Worm (Caenorhabditis elegans) whole organism, early embryonic: Measurements from ENCODE around the gene Y62H9A.1.
A peak's percentile ranks its signal among the peaks of the same experiment; 100 is the strongest.

ENCODE experiments used
- B0310.2 ChIP-seq: sonication (generic microtip); optimal IDR thresholded peaks from 2 replicates; lab custom pipeline; 2016; ENCODE audit warnings: mild to moderate bottlenecking, missing genetic modification characterization, missing compliant biosample characterization
- F13C5.2 ChIP-seq: sonication (generic microtip); optimal IDR thresholded peaks from 2 replicates; lab custom pipeline; 2017; ENCODE audit warnings: mild to moderate bottlenecking, missing genetic modification characterization, inconsistent platforms, missing compliant biosample characterization
- aly-1 ChIP-seq: sonication (generic microtip); optimal IDR thresholded peaks from 2 replicates; lab custom pipeline; 2016; ENCODE audit warnings: missing genetic modification characterization, missing compliant biosample characterization
- ama-1 ChIP-seq: fragments of 150-350 bp; optimal IDR thresholded peaks from 2 replicates; lab custom pipeline; 2014
- ceh-13 ChIP-seq: fragments of 200-800 bp; sonication (Bioruptor generic); optimal IDR thresholded peaks from 2 replicates; lab custom pipeline; 2018; ENCODE audit warnings: mild to moderate bottlenecking, missing genetic modification characterization, missing compliant biosample characterization
- ceh-36 ChIP-seq: sonication (generic microtip); optimal IDR thresholded peaks from 2 replicates; lab custom pipeline; 2016; ENCODE audit warnings: missing genetic modification characterization, inconsistent platforms, missing compliant biosample characterization
- ets-7 ChIP-seq: sonication (generic microtip); optimal IDR thresholded peaks from 2 replicates; lab custom pipeline; 2016; ENCODE audit warnings: missing genotype, missing genetic modification characterization, missing compliant biosample characterization
- flt-1 ChIP-seq: fragments of 200-800 bp; sonication (Bioruptor generic); IDR thresholded peaks from 2 replicates; pipeline ENCODE4 v1.3.6; 2022; ENCODE audit warnings: missing genetic modification characterization, missing compliant biosample characterization
- hmbx-1 ChIP-seq: sonication (generic microtip); optimal IDR thresholded peaks from 2 replicates; lab custom pipeline; 2016; ENCODE audit warnings: mild to moderate bottlenecking, missing genetic modification characterization, missing compliant biosample characterization
- hmg-4 ChIP-seq: fragments of 200-800 bp; sonication (Bioruptor generic); optimal IDR thresholded peaks from 2 replicates; lab custom pipeline; 2018; ENCODE audit warnings: mild to moderate bottlenecking, missing genetic modification characterization, missing compliant biosample characterization
- hnd-1 ChIP-seq: sonication (generic microtip); optimal IDR thresholded peaks from 2 replicates; lab custom pipeline; 2016; ENCODE audit warnings: missing genetic modification characterization, missing compliant biosample characterization
- pes-1 ChIP-seq: fragments of 200-800 bp; sonication (Bioruptor generic); IDR thresholded peaks from 2 replicates; pipeline ENCODE4 v1.3.6; 2022; ENCODE audit warnings: missing genetic modification reagents, missing genetic modification characterization, missing compliant biosample characterization
- scrt-1 ChIP-seq: fragments of 200-800 bp; sonication (Bioruptor generic); IDR thresholded peaks from 2 replicates; pipeline ENCODE4 v1.3.6; 2022; ENCODE audit warnings: missing genetic modification characterization, missing compliant biosample characterization
- sea-1 ChIP-seq: fragments of 200-800 bp; sonication (Bioruptor generic); conservative IDR thresholded peaks from 2 replicates; pipeline ENCODE4 v1.3.6; 2022; ENCODE audit warnings: missing genetic modification characterization, missing compliant biosample characterization
- tbx-11 ChIP-seq: fragments of 200-800 bp; sonication (Bioruptor generic); IDR thresholded peaks from 2 replicates; pipeline ENCODE4 v1.3.6; 2022; ENCODE audit warnings: missing genetic modification characterization, missing compliant biosample characterization
- tbx-37 ChIP-seq: fragments of 200-800 bp; sonication (Bioruptor generic); conservative IDR thresholded peaks from 2 replicates; pipeline ENCODE4 v1.3.6; 2022; ENCODE audit warnings: missing genetic modification reagents, missing genetic modification characterization, missing compliant biosample characterization
- tra-4 ChIP-seq: sonication (generic microtip); optimal IDR thresholded peaks from 2 replicates; lab custom pipeline; 2017; ENCODE audit warnings: missing genetic modification characterization, missing compliant biosample characterization

Gene Y62H9A.1

DNA sequence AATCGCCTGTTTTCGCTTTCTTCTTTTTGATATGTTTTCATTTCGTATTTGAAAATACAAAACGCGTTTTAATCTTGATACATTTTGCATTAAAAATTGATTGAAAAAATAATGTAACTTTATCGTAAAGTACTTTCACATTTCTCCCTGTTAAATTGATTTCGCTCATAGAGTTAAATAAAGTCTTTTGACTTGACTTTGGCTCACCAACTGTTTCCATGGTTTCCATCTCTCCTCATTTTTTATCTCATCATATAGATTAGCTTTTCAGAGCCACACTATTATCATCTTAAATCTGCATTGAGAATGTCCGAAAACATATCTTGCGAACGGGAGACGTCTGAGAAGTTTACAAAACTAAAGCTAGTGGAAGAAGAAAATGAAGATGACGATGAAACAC lies 12.0 kb upstream of the Y62H9A.1 start, which contains the start of gene F54F7.10:
TSS of gene F54F7.10 (plus strand) at position 301 of the 400 bp plus-strand sequence.
- TF ChIP-seq ceh-13 (GFP tag; lab: Kevin White, UChicago) (no peak), pes-1 (GFP tag; lab: Robert Waterston, UW) (no peak), tbx-37 (GFP tag; lab: Robert Waterston, UW) (no peak), sea-1 (GFP tag; lab: Robert Waterston, UW) (no peak), tra-4 (no peak), hmg-4 (GFP tag; lab: Kevin White, UChicago) (no peak), ama-1 (lab: Kevin White, UChicago) (no peak), aly-1 (tag; lab: Kevin White, UChicago) (no peak), F13C5.2 (tag; lab: Kevin White, UChicago) (no peak), tbx-11 (GFP tag; lab: Robert Waterston, UW) (no peak), flt-1 (GFP tag; lab: Robert Waterston, UW) (no peak), ets-7 (tag; lab: Kevin White, UChicago) (no peak), hnd-1 (tag; lab: Kevin White, UChicago) (no peak), B0310.2 (tag; lab: Kevin White, UChicago) (no peak), scrt-1 (GFP tag; lab: Robert Waterston, UW) (no peak)

- TF ChIP-seq F13C5.2 (tag; lab: Kevin White, UChicago) (no peak), hmbx-1 (no peak), sea-1 (GFP tag; lab: Robert Waterston, UW) (no peak), tra-4 (no peak), aly-1 (tag; lab: Kevin White, UChicago) (no peak), hnd-1 (tag; lab: Kevin White, UChicago) (no peak), flt-1 (GFP tag; lab: Robert Waterston, UW) (no peak), ceh-36 (tag; lab: Kevin White, UChicago) (no peak), hmg-4 (GFP tag; lab: Kevin White, UChicago) (no peak)
These were observed 10.3 kb upstream of the Y62H9A.1 start, which contains the start of gene F54F7.6 for ce11 chrX:11865083-11865482. Gene F54F7.6, plus strand, starts transcription at chrX:11865383.

DNA sequence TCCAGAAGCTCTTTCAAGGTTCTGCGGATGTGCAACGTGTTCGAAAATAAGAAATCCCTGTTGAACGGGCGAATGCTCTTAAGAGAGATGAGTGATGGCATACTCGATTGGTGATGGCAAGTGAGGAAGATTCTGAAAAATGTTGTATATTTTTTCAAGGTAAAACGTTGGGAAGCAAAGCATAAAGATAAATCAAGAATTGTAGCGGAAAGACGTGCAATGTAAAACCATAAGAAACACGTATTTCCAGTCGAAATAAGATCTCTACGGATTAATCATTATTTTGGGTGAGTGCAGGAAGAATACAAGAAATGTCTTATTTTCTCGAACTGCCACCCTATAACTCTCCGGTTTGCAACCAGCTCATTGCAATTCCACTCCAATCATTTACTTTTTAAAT lies 6.1 kb upstream of the Y62H9A.1 start, which contains the start of gene dot-1.2:
TSS of gene dot-1.2 (minus strand) at position 101 of the 400 bp plus-strand sequence.
- TF ChIP-seq tra-4 = no peak
- no peak for TF ChIP-seq hnd-1 (tag; lab: Kevin White, UChicago)
- TF ChIP-seq scrt-1 (GFP tag; lab: Robert Waterston, UW) = no peak
- no peak for TF ChIP-seq flt-1 (GFP tag; lab: Robert Waterston, UW)
- no peak for TF ChIP-seq ceh-13 (GFP tag; lab: Kevin White, UChicago)
- TF ChIP-seq aly-1 (tag; lab: Kevin White, UChicago) = no peak
- TF ChIP-seq ama-1 (lab: Kevin White, UChicago) = no peak
- no peak for TF ChIP-seq tbx-11 (GFP tag; lab: Robert Waterston, UW)
- TF ChIP-seq F13C5.2 (tag; lab: Kevin White, UChicago) = no peak
- TF ChIP-seq ets-7 (tag; lab: Kevin White, UChicago) = no peak
- TF ChIP-seq tbx-37 (GFP tag; lab: Robert Waterston, UW) = no peak
- no peak for TF ChIP-seq hmg-4 (GFP tag; lab: Kevin White, UChicago)
- no peak for TF ChIP-seq sea-1 (GFP tag; lab: Robert Waterston, UW)
- no peak for TF ChIP-seq B0310.2 (tag; lab: Kevin White, UChicago)
- TF ChIP-seq pes-1 (GFP tag; lab: Robert Waterston, UW) = no peak
- TF ChIP-seq hmbx-1 = no peak

DNA sequence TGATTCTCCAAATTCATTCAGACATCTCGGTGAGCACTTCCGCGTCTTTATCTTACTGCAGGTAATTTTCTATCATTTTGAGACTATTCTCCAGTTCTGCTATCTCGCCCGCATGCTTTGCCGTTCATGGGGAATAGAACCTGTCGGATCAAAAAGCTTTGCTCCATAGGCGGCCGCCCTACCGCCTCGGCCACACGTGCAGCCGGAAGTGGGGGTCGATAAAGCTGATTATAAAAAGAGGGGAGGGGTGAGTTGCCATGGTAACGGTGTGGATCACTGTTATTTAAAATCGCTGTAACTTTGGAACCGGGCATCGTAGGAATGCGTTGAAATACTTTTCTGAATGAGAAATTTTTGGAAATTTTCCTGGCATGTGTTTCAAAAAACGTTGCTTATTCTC lies 4.9 kb upstream of the Y62H9A.1 start:
- TF ChIP-seq ceh-36 (tag; lab: Kevin White, UChicago) = no peak
- peak; percentile 60 for TF ChIP-seq ets-7 (tag; lab: Kevin White, UChicago)
- TF ChIP-seq hnd-1 (tag; lab: Kevin White, UChicago) = no peak

DNA sequence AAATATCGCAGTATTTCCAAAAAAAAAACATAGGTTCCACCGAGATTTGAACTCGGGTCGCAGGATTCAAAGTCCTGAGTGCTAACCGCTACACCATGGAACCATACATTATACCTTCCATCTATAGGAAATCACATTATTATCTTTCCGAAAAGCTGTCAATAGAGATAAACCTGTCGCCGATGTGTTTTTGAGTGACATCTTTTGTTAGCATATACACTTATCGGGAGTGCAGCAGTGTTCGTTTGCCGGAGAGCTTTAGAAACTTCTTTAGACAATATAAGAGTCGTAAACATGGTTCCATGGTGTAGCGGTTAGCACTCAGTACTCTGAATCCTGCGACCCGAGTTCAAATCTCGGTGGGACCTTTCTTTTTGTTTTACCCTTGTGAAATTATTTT lies 3.1 kb upstream of the Y62H9A.1 start:
- TF ChIP-seq scrt-1 (GFP tag; lab: Robert Waterston, UW) = 0 out of 2 replicates have a peak, but pooled peaks have one; percentile 16
- no peak for TF ChIP-seq flt-1 (GFP tag; lab: Robert Waterston, UW)
- no peak for TF ChIP-seq ceh-13 (GFP tag; lab: Kevin White, UChicago)

ce11 chrX:11878109-11878508 lies 2.8 kb downstream of the Y62H9A.1 start, which contains the start of gene Y62H9A.2:
Gene Y62H9A.2, minus strand, starts transcription at chrX:11878209.
- TF ChIP-seq ceh-36 (tag; lab: Kevin White, UChicago) (no peak), hnd-1 (tag; lab: Kevin White, UChicago) (no peak), ceh-13 (GFP tag; lab: Kevin White, UChicago) (no peak), sea-1 (GFP tag; lab: Robert Waterston, UW) (no peak), flt-1 (GFP tag; lab: Robert Waterston, UW) (no peak), B0310.2 (tag; lab: Kevin White, UChicago) (no peak), hmg-4 (GFP tag; lab: Kevin White, UChicago) (no peak), ama-1 (lab: Kevin White, UChicago) (no peak), tbx-11 (GFP tag; lab: Robert Waterston, UW) (no peak)

DNA sequence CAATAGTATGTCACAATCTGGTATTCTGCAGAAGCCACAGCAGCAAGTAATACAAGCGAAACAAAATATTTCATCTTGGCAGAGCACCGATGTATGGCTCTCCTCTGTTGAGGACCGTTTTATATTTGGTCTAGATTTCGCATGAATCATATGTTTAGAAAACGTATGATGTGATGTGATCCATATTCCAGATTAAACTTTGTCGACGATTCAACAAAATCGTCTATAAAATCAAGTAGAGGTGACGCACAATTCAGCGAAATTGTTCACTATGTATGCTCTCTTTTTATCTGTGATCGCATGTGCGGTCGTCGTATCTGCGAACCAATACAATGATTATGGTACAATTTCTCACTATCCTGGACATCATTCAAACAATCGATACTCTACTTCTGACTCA lies 4.5 kb downstream of the Y62H9A.1 start, which contains the start of the genes Y62H9A.3 and Y62H9A.4:
TSS of gene Y62H9A.3 (minus strand) at position 101 of the 400 bp plus-strand sequence.
TSS of gene Y62H9A.4 (plus strand) at position 256 of the 400 bp plus-strand sequence.
- TF ChIP-seq tra-4 (no peak), F13C5.2 (tag; lab: Kevin White, UChicago) (no peak), ets-7 (tag; lab: Kevin White, UChicago) (no peak), tbx-37 (GFP tag; lab: Robert Waterston, UW) (no peak), sea-1 (GFP tag; lab: Robert Waterston, UW) (no peak), pes-1 (GFP tag; lab: Robert Waterston, UW) (no peak), hmg-4 (GFP tag; lab: Kevin White, UChicago) (no peak), ceh-36 (tag; lab: Kevin White, UChicago) (no peak), ama-1 (lab: Kevin White, UChicago) (no peak), scrt-1 (GFP tag; lab: Robert Waterston, UW) (no peak), hnd-1 (tag; lab: Kevin White, UChicago) (no peak), B0310.2 (tag; lab: Kevin White, UChicago) (no peak), ceh-13 (GFP tag; lab: Kevin White, UChicago) (no peak), flt-1 (GFP tag; lab: Robert Waterston, UW) (no peak), hmbx-1 (no peak), tbx-11 (GFP tag; lab: Robert Waterston, UW) (no peak), aly-1 (tag; lab: Kevin White, UChicago) (no peak)
